Worm (Caenorhabditis elegans) whole organism, L3 larva: Measurements from ENCODE around the gene F22F7.7.
"Not testable (repeated sequence)": the region's sequence is repeated elsewhere in the genome, so short reads cannot be mapped to it uniquely, and the experiment has no call there.

Experiments
- R02D3.7 ChIP-seq: fragments of 150-350 bp; optimal IDR thresholded peaks from 2 replicates; lab custom pipeline; 2014; ENCODE audit warnings: missing biosample characterization, missing genetic modification characterization
- ZK546.5 ChIP-seq: sonication (generic microtip); optimal IDR thresholded peaks from 2 replicates; lab custom pipeline; 2017; ENCODE audit warnings: missing biosample characterization, missing genetic modification characterization
- aly-2 ChIP-seq: fragments of 150-350 bp; optimal IDR thresholded peaks from 2 replicates; lab custom pipeline; 2014; ENCODE audit warnings: missing biosample characterization, missing genetic modification characterization
- ama-1 ChIP-seq: fragments of 150-350 bp; optimal IDR thresholded peaks from 2 replicates; lab custom pipeline; 2018
- ceh-16 ChIP-seq: sonication (generic microtip); optimal IDR thresholded peaks from 2 replicates; lab custom pipeline; 2017; ENCODE audit warnings: missing biosample characterization, missing genetic modification characterization
- ceh-28 ChIP-seq: fragments of 150-350 bp; optimal IDR thresholded peaks from 2 replicates; lab custom pipeline; 2014; ENCODE audit warnings: missing biosample characterization, missing genetic modification reagents, missing genetic modification characterization
- ceh-82 ChIP-seq: fragments of 150-350 bp; optimal IDR thresholded peaks from 2 replicates; lab custom pipeline; 2014; ENCODE audit warnings: missing biosample characterization, missing genetic modification characterization
- ceh-9 ChIP-seq: sonication (generic microtip); optimal IDR thresholded peaks from 2 replicates; lab custom pipeline; 2018; ENCODE audit warnings: missing biosample characterization, missing genetic modification characterization
- egl-27 ChIP-seq: sonication (generic microtip); optimal IDR thresholded peaks from 4 replicates; lab custom pipeline; 2017; ENCODE audit warnings: missing biosample characterization, missing genetic modification reagents, missing genetic modification characterization
- egl-5 ChIP-seq: fragments of 150-350 bp; optimal IDR thresholded peaks from 2 replicates; lab custom pipeline; 2017; ENCODE audit warnings: missing biosample characterization, missing genetic modification reagents, missing genetic modification characterization, inconsistent platforms
- elt-2 ChIP-seq: sonication (generic microtip); optimal IDR thresholded peaks from 2 replicates; lab custom pipeline; 2016; ENCODE audit warnings: missing genetic modification reagents, mild to moderate bottlenecking, missing genetic modification characterization, missing compliant biosample characterization
- eor-1 ChIP-seq, 2 experiments: fragments of 150-350 bp; optimal IDR thresholded peaks; 2 replicates each; lab custom pipeline; 2014 to 2018; ENCODE audit warnings: missing biosample characterization in 2 of 2, missing genetic modification characterization in 2 of 2
- fkh-10 ChIP-seq: sonication (generic microtip); optimal IDR thresholded peaks from 2 replicates; lab custom pipeline; 2017; ENCODE audit warnings: missing biosample characterization, missing genetic modification reagents, missing genetic modification characterization
- fkh-2 ChIP-seq: fragments of 150-350 bp; optimal IDR thresholded peaks from 2 replicates; lab custom pipeline; 2014; ENCODE audit warnings: missing biosample characterization, missing genetic modification reagents, missing genetic modification characterization
- fos-1 ChIP-seq: fragments of 150-350 bp; optimal IDR thresholded peaks from 2 replicates; lab custom pipeline; 2014; ENCODE audit warnings: missing biosample characterization, missing genetic modification characterization
- hmg-11 ChIP-seq: sonication (generic microtip); optimal IDR thresholded peaks from 2 replicates; lab custom pipeline; 2016; ENCODE audit warnings: missing genetic modification characterization, missing compliant biosample characterization
- jun-1 ChIP-seq: fragments of 150-350 bp; optimal IDR thresholded peaks from 2 replicates; lab custom pipeline; 2014; ENCODE audit warnings: missing biosample characterization, missing genetic modification reagents, missing genetic modification characterization
- lin-39 ChIP-seq: fragments of 150-350 bp; optimal IDR thresholded peaks from 2 replicates; lab custom pipeline; 2018; ENCODE audit warnings: missing biosample characterization, missing genetic modification reagents, missing genetic modification characterization
- mdl-1 ChIP-seq: fragments of 150-350 bp; optimal IDR thresholded peaks from 2 replicates; lab custom pipeline; 2014; ENCODE audit warnings: missing biosample characterization, missing genetic modification characterization
- nhr-11 ChIP-seq: fragments of 150-350 bp; optimal IDR thresholded peaks from 2 replicates; lab custom pipeline; 2014; ENCODE audit warnings: missing biosample characterization, missing genetic modification characterization
- nhr-25 ChIP-seq: sonication (generic microtip); optimal IDR thresholded peaks from 2 replicates; lab custom pipeline; 2017; ENCODE audit warnings: missing biosample characterization, missing genetic modification characterization
- nhr-43 ChIP-seq: sonication (generic microtip); optimal IDR thresholded peaks from 2 replicates; lab custom pipeline; 2016; ENCODE audit warnings: mild to moderate bottlenecking, missing genetic modification characterization, missing compliant biosample characterization; ENCODE audit not compliant: poor library complexity, severe bottlenecking
- nhr-76 ChIP-seq: fragments of 150-350 bp; sonication (generic microtip); optimal IDR thresholded peaks from 5 replicates; lab custom pipeline; 2014; ENCODE audit warnings: missing biosample characterization, missing genetic modification characterization
- pqm-1 ChIP-seq: fragments of 150-350 bp; optimal IDR thresholded peaks from 2 replicates; lab custom pipeline; 2017; ENCODE audit warnings: missing biosample characterization, missing genetic modification characterization, inconsistent platforms
- snpc-4 ChIP-seq: fragments of 150-350 bp; optimal IDR thresholded peaks from 2 replicates; lab custom pipeline; 2014; ENCODE audit warnings: missing biosample characterization, missing genetic modification characterization
- tbx-2 ChIP-seq: sonication (generic microtip); optimal IDR thresholded peaks from 2 replicates; lab custom pipeline; 2016; ENCODE audit warnings: mild to moderate bottlenecking, missing genetic modification characterization, missing compliant biosample characterization
- unc-39 ChIP-seq: sonication (generic microtip); optimal IDR thresholded peaks from 4 replicates; lab custom pipeline; 2017; ENCODE audit warnings: missing biosample characterization, missing genetic modification characterization
- zag-1 ChIP-seq: fragments of 150-350 bp; optimal IDR thresholded peaks from 2 replicates; lab custom pipeline; 2014; ENCODE audit warnings: missing biosample characterization, missing genetic modification characterization
- ztf-11 ChIP-seq: fragments of 150-350 bp; optimal IDR thresholded peaks from 2 replicates; lab custom pipeline; 2014; ENCODE audit warnings: missing biosample characterization, missing genetic modification characterization
- ztf-4 ChIP-seq: fragments of 150-350 bp; optimal IDR thresholded peaks from 2 replicates; lab custom pipeline; 2014; ENCODE audit warnings: missing biosample characterization, missing genetic modification characterization

F22F7.7 gene

ce11 chrV:2095772-2096171 is 44.1 kb downstream of the F22F7.7 start, which contains the start of gene clec-207:
TSS of gene clec-207 (plus strand) at chrV:2096072.
- TF ChIP-seq fos-1 (no peak), snpc-4 (tag; lab: Kevin White, UChicago) (no peak), ceh-28 (no peak), elt-2 (no peak), nhr-76 (no peak), ztf-4 (no peak), eor-1 (tag; optimal IDR thresholded peaks at IDR 0.05; lab: Kevin White, UChicago) (no peak), mdl-1 (tag; lab: Kevin White, UChicago) (no peak), ceh-82 (tag; lab: Kevin White, UChicago) (no peak)

- TF ChIP-seq egl-27 (tag; lab: Kevin White, UChicago) (no peak), ZK546.5 (tag; lab: Kevin White, UChicago) (no peak), jun-1 (tag; lab: Kevin White, UChicago) (no peak), ama-1 (lab: Kevin White, UChicago) (no peak), ceh-28 (no peak), fkh-10 (GFP tag; lab: Kevin White, UChicago) (no peak), nhr-43 (tag; lab: Kevin White, UChicago) (no peak), elt-2 (no peak), fkh-2 (tag; lab: Kevin White, UChicago) (no peak), R02D3.7 (tag; lab: Kevin White, UChicago) (no peak), aly-2 (no peak), ceh-16 (tag; lab: Kevin White, UChicago) (no peak)
- TF ChIP-seq, all 47 proteins: peak for 0
These were observed 44.6 kb downstream of the F22F7.7 start, which contains the start of gene F36F12.2 for ce11 chrV:2095204-2095603. TSS of gene F36F12.2 (minus strand) at chrV:2095304.

- TF ChIP-seq lin-39, nhr-43, pqm-1 (tag; lab: Kevin White, UChicago): not testable (repeated sequence)
- TF ChIP-seq, all 47 proteins: peak for 0; not testable (repeated sequence) for 47
These were observed 49.5 kb downstream of the F22F7.7 start, which contains the start of gene ztf-28 for ce11 chrV:2090321-2090720. TSS of gene ztf-28 (plus strand) at chrV:2090669.

ce11 chrV:2085745-2086267 is 54.0 kb downstream of the F22F7.7 start, which contains the start of gene F36F12.3:
TSS of gene F36F12.3 (plus strand) at chrV:2085795.
- TF ChIP-seq fkh-10 (GFP tag; lab: Kevin White, UChicago); R02D3.7 (tag; lab: Kevin White, UChicago); aly-2: not testable (repeated sequence)

- TF ChIP-seq ZK546.5 (tag; lab: Kevin White, UChicago) (no peak), zag-1 (no peak), mdl-1 (tag; lab: Kevin White, UChicago) (no peak), elt-2 (no peak), snpc-4 (tag; lab: Kevin White, UChicago) (no peak), jun-1 (tag; lab: Kevin White, UChicago) (no peak), nhr-11 (tag; lab: Kevin White, UChicago) (no peak), unc-39 (tag; lab: Kevin White, UChicago) (no peak), fkh-2 (tag; lab: Kevin White, UChicago) (no peak), ztf-11 (no peak), ceh-9 (tag; lab: Kevin White, UChicago) (no peak), nhr-43 (tag; lab: Kevin White, UChicago) (no peak), aly-2 (no peak), egl-5 (tag; lab: Kevin White, UChicago) (no peak), fos-1 (no peak), tbx-2 (tag; lab: Kevin White, UChicago) (no peak), lin-39 (tag; lab: Kevin White, UChicago) (no peak)
These were observed 56.0 kb downstream of the F22F7.7 start for ce11 chrV:2083869-2084268.

ce11 chrV:2081894-2082293 is 57.9 kb downstream of the F22F7.7 start:
- no peak for TF ChIP-seq jun-1 (tag; lab: Kevin White, UChicago)
- TF ChIP-seq unc-39 (tag; lab: Kevin White, UChicago), result no peak
- no peak for TF ChIP-seq nhr-25 (tag; lab: Kevin White, UChicago)
- peak; percentile 1 for TF ChIP-seq egl-5 (tag; lab: Kevin White, UChicago)
- no peak for TF ChIP-seq tbx-2 (tag; lab: Kevin White, UChicago)
- no peak for TF ChIP-seq fkh-2 (tag; lab: Kevin White, UChicago)
- TF ChIP-seq snpc-4 (tag; lab: Kevin White, UChicago), result no peak
- TF ChIP-seq hmg-11 (tag; lab: Kevin White, UChicago), result no peak
- TF ChIP-seq fkh-10 (GFP tag; lab: Kevin White, UChicago), result no peak
